Fruit fly (Drosophila melanogaster): Measurements from ENCODE around the gene CG5863.
A peak's percentile ranks its signal among the peaks of the same experiment; 100 is the strongest.

- TF ChIP-seq Pif1B (GFP tag; optimal IDR thresholded peaks at IDR 0.05) (no peak), CG8301 (tag; optimal IDR thresholded peaks at IDR 0.05) (peak; percentile 58), CG17806 (tag; optimal IDR thresholded peaks at IDR 0.05) (no peak), Pif1A (GFP tag; optimal IDR thresholded peaks at IDR 0.05) (no peak), CG32121 (GFP tag; IDR thresholded peaks at IDR 0.05) (peak; percentile 60), D1 (tag; optimal IDR thresholded peaks at IDR 0.05) (no peak), CG14655 (GFP tag; optimal IDR thresholded peaks at IDR 0.05) (peak; percentile 41), Snoo (tag; optimal IDR thresholded peaks at IDR 0.05) (no peak)
Measured at dm6 chr3R:17430481-17430880, 19.6 kb downstream of the CG5863 start.

Data from whole organism, pupa.